Worm (Caenorhabditis elegans): ENCODE results near the gene R193.6.
A peak's percentile ranks its signal among the peaks of the same experiment; 100 is the strongest.

R193.6 gene

ce11 chrX:1167234-1167633, 18.6 kb downstream of the R193.6 start:
- TF ChIP-seq blmp-1 (tag; optimal IDR thresholded peaks at IDR 0.05) (no peak), unc-86 (tag; optimal IDR thresholded peaks at IDR 0.05) (no peak), fkh-8 (tag; optimal IDR thresholded peaks at IDR 0.05) (no peak), nhr-237 (tag; optimal IDR thresholded peaks at IDR 0.05) (no peak), rnt-1 (tag; optimal IDR thresholded peaks at IDR 0.05) (peak; percentile 46), lin-14 (GFP tag; optimal IDR thresholded peaks at IDR 0.05) (peak; percentile 24), ceh-82 (tag; optimal IDR thresholded peaks at IDR 0.05) (no peak)

DNA sequence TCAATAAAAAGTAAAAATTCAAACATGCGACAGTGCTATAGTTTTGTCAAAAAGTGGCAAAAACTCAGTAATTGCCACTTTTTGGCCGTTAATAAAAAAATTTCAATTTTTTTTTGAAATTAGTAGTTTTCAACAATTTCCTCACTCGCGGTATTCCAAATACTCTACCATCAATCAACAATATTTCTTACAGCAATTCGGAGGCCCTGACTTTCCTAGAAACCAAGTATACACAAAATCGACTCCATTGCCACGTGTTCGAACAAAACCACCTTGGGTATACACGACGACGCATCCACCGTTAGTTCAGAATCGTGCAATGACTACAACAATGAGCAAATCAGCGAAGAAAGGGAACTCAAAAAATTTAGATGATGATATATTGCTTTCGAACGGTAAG, 23.0 kb downstream of the R193.6 start:
- TF ChIP-seq ceh-90 (tag; optimal IDR thresholded peaks at IDR 0.05), result no peak
- TF ChIP-seq unc-30 (tag; optimal IDR thresholded peaks at IDR 0.05), result no peak
- TF ChIP-seq C16A3.4 (tag; optimal IDR thresholded peaks at IDR 0.05), result no peak
- no peak for TF ChIP-seq snpc-4 (tag; optimal IDR thresholded peaks at IDR 0.05)
- TF ChIP-seq blmp-1 (tag; optimal IDR thresholded peaks at IDR 0.05), result no peak
- TF ChIP-seq sox-4 (tag; optimal IDR thresholded peaks at IDR 0.05), result no peak
- TF ChIP-seq vab-15 (tag; optimal IDR thresholded peaks at IDR 0.05), result no peak
- TF ChIP-seq unc-86 (tag; optimal IDR thresholded peaks at IDR 0.05), result no peak

DNA sequence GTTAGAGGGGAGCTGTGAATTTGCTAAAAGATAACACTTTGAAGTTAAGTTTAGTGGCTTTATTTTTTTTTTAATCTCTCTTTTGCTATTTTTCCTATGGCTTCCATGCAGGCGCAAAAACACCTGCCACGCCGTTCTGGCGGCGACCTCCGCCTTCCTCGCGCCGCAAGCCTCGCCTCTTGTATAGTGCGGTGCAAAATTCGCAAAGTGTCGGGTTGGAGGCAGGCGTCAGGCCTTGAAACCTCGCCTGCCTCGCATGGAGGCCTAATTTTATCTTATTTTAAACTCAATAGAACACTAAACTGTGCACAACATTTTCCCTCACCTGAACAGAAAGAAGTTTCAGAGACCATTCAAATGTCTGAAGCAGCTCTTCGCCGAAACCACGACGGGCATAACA, 23.4 kb downstream of the R193.6 start:
- TF ChIP-seq snu-23 (GFP tag; optimal IDR thresholded peaks at IDR 0.05) (no peak), elt-2 (tag; optimal IDR thresholded peaks at IDR 0.05) (no peak), C16A3.4 (tag; optimal IDR thresholded peaks at IDR 0.05) (no peak), C04F5.9 (tag; optimal IDR thresholded peaks at IDR 0.05) (no peak)

ce11 chrX:1179984-1180383, 31.4 kb downstream of the R193.6 start, which contains the start of gene hot-8:
Gene hot-8, plus strand, starts transcription at chrX:1180284.
- TF ChIP-seq efl-1 (optimal IDR thresholded peaks at IDR 0.05) (no peak), efl-1 (GFP tag; optimal IDR thresholded peaks at IDR 0.05 in 1 of 2) (peak in 1 of 2 experiments; percentile 11), Y116A8C.19 (tag; optimal IDR thresholded peaks at IDR 0.05; ENCODE audit: borderline replicate concordance) (no peak)

- TF ChIP-seq egl-27 (tag; optimal IDR thresholded peaks at IDR 0.05) (no peak), lin-14 (GFP tag; optimal IDR thresholded peaks at IDR 0.05) (peak; percentile 59), C04F5.9 (tag; optimal IDR thresholded peaks at IDR 0.05) (no peak)
Observed at ce11 chrX:1181271-1181958, 32.8 kb downstream of the R193.6 start.

- TF ChIP-seq ztf-4 (tag; optimal IDR thresholded peaks at IDR 0.05) (no peak), unc-62 (GFP tag; optimal IDR thresholded peaks at IDR 0.05) (no peak), pqm-1 (tag; optimal IDR thresholded peaks at IDR 0.05) (no peak), nhr-28 (tag; optimal IDR thresholded peaks at IDR 0.05) (no peak), snu-23 (GFP tag; optimal IDR thresholded peaks at IDR 0.05) (no peak), lin-13 (GFP tag; optimal IDR thresholded peaks at IDR 0.05) (no peak), lin-14 (GFP tag; optimal IDR thresholded peaks at IDR 0.05) (peak; percentile 26), mep-1 (tag; optimal IDR thresholded peaks at IDR 0.05) (no peak), rnt-1 (tag; optimal IDR thresholded peaks at IDR 0.05) (peak; percentile 22), xbp-1 (tag; optimal IDR thresholded peaks at IDR 0.05) (no peak), ceh-88 (GFP tag; IDR thresholded peaks at IDR 0.05) (no peak), F16B12.6 (tag; optimal IDR thresholded peaks at IDR 0.05) (no peak), Y116A8C.19 (tag; optimal IDR thresholded peaks at IDR 0.05; ENCODE audit: borderline replicate concordance) (no peak)
Observed at ce11 chrX:1183258-1183657, 34.7 kb downstream of the R193.6 start.

ce11 chrX:1183985-1184384, 35.4 kb downstream of the R193.6 start:
- no peak for TF ChIP-seq fos-1 (tag; optimal IDR thresholded peaks at IDR 0.05)
- TF ChIP-seq unc-130 (tag; optimal IDR thresholded peaks at IDR 0.05), result no peak
- no peak for TF ChIP-seq nhr-84 (tag; optimal IDR thresholded peaks at IDR 0.05)
- no peak for TF ChIP-seq F16B12.6 (tag; optimal IDR thresholded peaks at IDR 0.05)
- no peak for TF ChIP-seq nhr-19 (GFP tag; conservative IDR thresholded peaks at IDR 0.05)

Data from whole organism, L1 larva.